In the genomic region with DNA sequence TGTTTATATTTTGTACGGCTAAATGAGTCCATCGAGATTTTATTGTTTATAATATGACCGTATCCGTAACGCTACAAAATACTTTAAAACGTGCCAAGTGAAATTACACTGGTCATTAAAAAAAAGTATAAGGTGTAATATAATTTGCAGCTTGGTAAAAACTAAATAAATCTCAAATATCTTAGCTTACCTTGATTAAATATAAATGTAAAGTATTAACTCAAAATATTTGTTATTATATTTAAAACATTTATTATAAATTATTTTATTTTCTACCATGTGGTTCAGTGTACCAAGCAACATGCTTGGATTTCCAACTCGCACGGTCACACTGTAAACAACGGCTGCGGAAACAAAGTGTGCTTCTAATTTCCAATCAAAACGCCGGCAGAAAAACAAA, we compare ENCODE assay signal across 2 fruit fly cellular contexts.
TF ChIP-seq lines count a peak whose summit lies in the region.

A gene (minus strand): TSS at position 50 of the 400 bp plus-strand sequence.
A gene (plus strand): TSS at position 324 of the 400 bp plus-strand sequence.

TF ChIP-seq in whole organism, embryonic, 481 proteins besides CTCF, POLR2A, EP300 and RAD21 (continued from another document and continues in another):
- peak; percentile 97 for TF ChIP-seq Ssrp (tag; optimal IDR thresholded peaks at IDR 0.05; lab: Kevin White, UChicago)
- TF ChIP-seq lola (GFP tag; optimal IDR thresholded peaks at IDR 0.05; lab: Kevin White, UChicago) = peak in 1 of 3 experiments; percentile 96
- no peak for TF ChIP-seq gt (GFP tag; IDR thresholded peaks at IDR 0.05; lab: Robert Waterston, UW)
- TF ChIP-seq Sry-β (GFP tag; optimal IDR thresholded peaks at IDR 0.05; lab: Kevin White, UChicago) = peak; percentile 54
- TF ChIP-seq bab2 (GFP tag; optimal IDR thresholded peaks at IDR 0.05; lab: Kevin White, UChicago) = peak; percentile 79
- TF ChIP-seq Fer3 (tag; optimal IDR thresholded peaks at IDR 0.05; lab: Kevin White, UChicago) = peak; percentile 95
- TF ChIP-seq CG33557 (GFP tag; optimal IDR thresholded peaks at IDR 0.05; lab: Kevin White, UChicago) = peak; percentile 93
- peak; percentile 94 for TF ChIP-seq CG15696 (tag; optimal IDR thresholded peaks at IDR 0.05; lab: Kevin White, UChicago)
- TF ChIP-seq onecut (GFP tag; IDR thresholded peaks at IDR 0.05; lab: Robert Waterston, UW) = peak; percentile 83
- TF ChIP-seq mam (GFP tag; optimal IDR thresholded peaks at IDR 0.05; lab: Kevin White, UChicago) = peak; percentile 71
- peak; percentile 98 for TF ChIP-seq CG17829 (tag; optimal IDR thresholded peaks at IDR 0.05; lab: Kevin White, UChicago)
- TF ChIP-seq tup (GFP tag; optimal IDR thresholded peaks at IDR 0.05; lab: Kevin White, UChicago) = peak; percentile 52
- no peak for TF ChIP-seq pan (optimal IDR thresholded peaks at IDR 0.05; lab: Kevin White, UChicago)
- TF ChIP-seq pan (GFP tag; optimal IDR thresholded peaks at IDR 0.05 in 1 of 2, IDR thresholded peaks at IDR 0.05 in 1 of 2) = no peak
- peak; percentile 23 for TF ChIP-seq Hmx (GFP tag; optimal IDR thresholded peaks at IDR 0.05; lab: Kevin White, UChicago)
- peak; percentile 98 for TF ChIP-seq CG7839 (tag; optimal IDR thresholded peaks at IDR 0.05; lab: Kevin White, UChicago)
- peak; percentile 96 for TF ChIP-seq CG1602 (GFP tag; optimal IDR thresholded peaks at IDR 0.05; lab: Kevin White, UChicago)
- peak; percentile 89 for TF ChIP-seq sqz (GFP tag; optimal IDR thresholded peaks at IDR 0.05; lab: Kevin White, UChicago)
- peak; percentile 83 for TF ChIP-seq BtbVII (GFP tag; optimal IDR thresholded peaks at IDR 0.05; lab: Kevin White, UChicago)
- TF ChIP-seq gce (GFP tag; IDR thresholded peaks at IDR 0.05; lab: Robert Waterston, UW) = no peak
- peak; percentile 97 for TF ChIP-seq fd3F (GFP tag; optimal IDR thresholded peaks at IDR 0.05; lab: Kevin White, UChicago)
- peak; percentile 96 for TF ChIP-seq CG17359 (tag; optimal IDR thresholded peaks at IDR 0.05; lab: Kevin White, UChicago)
- no peak for TF ChIP-seq cad (GFP tag; optimal IDR thresholded peaks at IDR 0.05; lab: Kevin White, UChicago)
- peak; percentile 86 for TF ChIP-seq CG2120 (GFP tag; optimal IDR thresholded peaks at IDR 0.05; lab: Kevin White, UChicago)
- no peak for TF ChIP-seq ab (GFP tag; optimal IDR thresholded peaks at IDR 0.05; lab: Kevin White, UChicago)
- peak; percentile 70 for TF ChIP-seq CG17802 (tag; optimal IDR thresholded peaks at IDR 0.05; lab: Kevin White, UChicago)
- TF ChIP-seq hbn (GFP tag; IDR thresholded peaks at IDR 0.05; lab: Robert Waterston, UW; ENCODE audit: partially characterized antibody) = no peak
- peak; percentile 92 for TF ChIP-seq Ets65A (GFP tag; lab: Kevin White, UChicago)
- no peak for TF ChIP-seq CG11247 (GFP tag; IDR thresholded peaks at IDR 0.05; lab: Robert Waterston, UW)
- TF ChIP-seq ash1 (GFP tag; optimal IDR thresholded peaks at IDR 0.05; lab: Kevin White, UChicago) = peak; percentile 7
- peak; percentile 76 for TF ChIP-seq CG34376 (GFP tag; optimal IDR thresholded peaks at IDR 0.05; lab: Kevin White, UChicago)
- TF ChIP-seq CG6813 (GFP tag; optimal IDR thresholded peaks at IDR 0.05; lab: Kevin White, UChicago) = peak; percentile 78
- TF ChIP-seq CG2202 (tag; optimal IDR thresholded peaks at IDR 0.05; lab: Kevin White, UChicago) = peak; percentile 89
- no peak for TF ChIP-seq sob (GFP tag; IDR thresholded peaks at IDR 0.05; lab: Robert Waterston, UW)
- peak; percentile 63 for TF ChIP-seq CG7987 (GFP tag; optimal IDR thresholded peaks at IDR 0.05; lab: Kevin White, UChicago)
- peak; percentile 37 for TF ChIP-seq Mad (GFP tag; optimal IDR thresholded peaks at IDR 0.05; lab: Kevin White, UChicago)
- TF ChIP-seq CG4328 (GFP tag; optimal IDR thresholded peaks at IDR 0.05; lab: Kevin White, UChicago) = peak; percentile 33
- no peak for TF ChIP-seq Trl (optimal IDR thresholded peaks at IDR 0.05; lab: Kevin White, UChicago)
- TF ChIP-seq Trl (GFP tag; optimal IDR thresholded peaks at IDR 0.05; lab: Kevin White, UChicago) = peak; percentile 57
- TF ChIP-seq so (GFP tag; IDR thresholded peaks at IDR 0.05; lab: Robert Waterston, UW) = no peak
- peak; percentile 54 for TF ChIP-seq Elba2 (GFP tag; optimal IDR thresholded peaks at IDR 0.05; lab: Kevin White, UChicago)
- TF ChIP-seq repo (GFP tag; optimal IDR thresholded peaks at IDR 0.05; lab: Kevin White, UChicago) = no peak
- TF ChIP-seq CG14050 (GFP tag; IDR thresholded peaks at IDR 0.05; lab: Robert Waterston, UW) = no peak
- TF ChIP-seq gro (GFP tag; optimal IDR thresholded peaks at IDR 0.05; lab: Kevin White, UChicago) = peak; percentile 9
- no peak for TF ChIP-seq CG3726 (GFP tag; IDR thresholded peaks at IDR 0.05; lab: Robert Waterston, UW)
- peak; percentile 87 for TF ChIP-seq slou (GFP tag; optimal IDR thresholded peaks at IDR 0.05; lab: Kevin White, UChicago)
- TF ChIP-seq Dfd (GFP tag; optimal IDR thresholded peaks at IDR 0.05; lab: Kevin White, UChicago) = no peak
- TF ChIP-seq nau (GFP tag; optimal IDR thresholded peaks at IDR 0.05; lab: Kevin White, UChicago) = peak; percentile 74
- no peak for TF ChIP-seq Sin3A (optimal IDR thresholded peaks at IDR 0.05; lab: Kevin White, UChicago)
- peak; percentile 70 for TF ChIP-seq schlank (tag; optimal IDR thresholded peaks at IDR 0.05; lab: Kevin White, UChicago)
- peak; percentile 96 for TF ChIP-seq Hmr (GFP tag; optimal IDR thresholded peaks at IDR 0.05; lab: Kevin White, UChicago)
- TF ChIP-seq zen (tag; optimal IDR thresholded peaks at IDR 0.05; lab: Kevin White, UChicago) = peak; percentile 98
- TF ChIP-seq CG16863 (GFP tag; optimal IDR thresholded peaks at IDR 0.05; lab: Kevin White, UChicago) = peak; percentile 8
- peak; percentile 93 for TF ChIP-seq D19A (tag; optimal IDR thresholded peaks at IDR 0.05; lab: Kevin White, UChicago)
- TF ChIP-seq phol (tag; optimal IDR thresholded peaks at IDR 0.05; lab: Kevin White, UChicago) = peak; percentile 97
- peak; percentile 91 for TF ChIP-seq CG12155 (GFP tag; optimal IDR thresholded peaks at IDR 0.05; lab: Kevin White, UChicago)
- TF ChIP-seq NfI (GFP tag; optimal IDR thresholded peaks at IDR 0.05; lab: Kevin White, UChicago) = peak; percentile 91
- TF ChIP-seq da (GFP tag; optimal IDR thresholded peaks at IDR 0.05; lab: Kevin White, UChicago) = no peak
- peak; percentile 92 for TF ChIP-seq HmgZ (tag; optimal IDR thresholded peaks at IDR 0.05; lab: Kevin White, UChicago)
- TF ChIP-seq CG6854 (GFP tag; optimal IDR thresholded peaks at IDR 0.05; lab: Kevin White, UChicago) = peak; percentile 79
- peak; percentile 94 for TF ChIP-seq ind (GFP tag; optimal IDR thresholded peaks at IDR 0.05; lab: Kevin White, UChicago)
- TF ChIP-seq CG3847 (GFP tag; IDR thresholded peaks at IDR 0.05; lab: Robert Waterston, UW) = no peak
- TF ChIP-seq Dad (GFP tag; optimal IDR thresholded peaks at IDR 0.05; lab: Kevin White, UChicago) = peak; percentile 8
- peak in 1 of 3 experiments; percentile 91 for TF ChIP-seq Stat92E (GFP tag; optimal IDR thresholded peaks at IDR 0.05; lab: Kevin White, UChicago)

TF ChIP-seq in whole organism, prepupa, 60 proteins besides CTCF, POLR2A, EP300 and RAD21 (continued from another document):
- TF ChIP-seq CG11762 (GFP tag; optimal IDR thresholded peaks at IDR 0.05; lab: Kevin White, UChicago; ENCODE audit: insufficient read depth) (peak; percentile 84), Eip75B (GFP tag; optimal IDR thresholded peaks at IDR 0.05; lab: Kevin White, UChicago) (peak; percentile 76), vri (GFP tag; optimal IDR thresholded peaks at IDR 0.05; lab: Kevin White, UChicago) (no peak), spab (GFP tag; optimal IDR thresholded peaks at IDR 0.05; lab: Kevin White, UChicago) (peak; percentile 85), Ets96B (tag; optimal IDR thresholded peaks at IDR 0.05; lab: Kevin White, UChicago) (peak; percentile 96), CG3032 (tag; optimal IDR thresholded peaks at IDR 0.05; lab: Kevin White, UChicago) (peak; percentile 97), net (GFP tag; optimal IDR thresholded peaks at IDR 0.05; lab: Kevin White, UChicago) (peak; percentile 89), CG7368 (GFP tag; optimal IDR thresholded peaks at IDR 0.05; lab: Kevin White, UChicago) (peak; percentile 82), achi (GFP tag; optimal IDR thresholded peaks at IDR 0.05; lab: Kevin White, UChicago) (peak; percentile 92)
